Fruit fly (Drosophila melanogaster): ENCODE measurements around the gene CG43680.

DNA sequence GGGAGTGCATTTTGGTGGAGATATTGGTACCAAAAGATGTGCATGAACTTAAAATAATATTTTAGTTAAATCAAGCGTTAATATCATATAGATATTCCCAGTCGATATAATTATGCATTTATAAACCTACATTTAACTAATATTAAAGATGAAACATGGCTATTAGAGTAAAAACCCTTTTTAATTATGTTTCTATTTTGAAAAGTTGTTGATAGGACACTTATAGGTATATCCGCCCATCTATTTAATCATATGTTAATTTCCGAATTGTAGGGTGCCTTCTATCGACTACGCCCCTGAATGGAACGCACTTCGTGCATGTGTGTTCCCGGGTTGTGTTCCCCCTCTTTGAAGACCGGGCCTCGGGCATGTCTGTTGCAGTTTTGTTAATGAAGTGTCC lies 47.4 kb downstream of the CG43680 start:
- no peak for TF ChIP-seq CTCF (optimal IDR thresholded peaks at IDR 0.05)
- no peak for TF ChIP-seq CG8478 (optimal IDR thresholded peaks at IDR 0.05)

Data from S2 (cell line).